Fruit fly (Drosophila melanogaster): Measurements from ENCODE around the gene Sry-beta.

Gene Sry-beta

dm6 chr3R:30021009-30021408 lies 18.5 kb upstream of the Sry-beta start (continued):
- TF ChIP-seq dmrt99B (tag; optimal IDR thresholded peaks at IDR 0.05) (peak; percentile 43), pros (GFP tag; optimal IDR thresholded peaks at IDR 0.05) (no peak), fd64A (GFP tag; optimal IDR thresholded peaks at IDR 0.05) (no peak), Drgx (GFP tag; IDR thresholded peaks at IDR 0.05) (peak; percentile 65), CG32532 (GFP tag; IDR thresholded peaks at IDR 0.05) (peak; percentile 27; the same call in 1 of the 2 replicates), CG14014 (GFP tag; IDR thresholded peaks at IDR 0.05) (0 out of 2 replicates have a peak, but pooled peaks have one; percentile 27), lmd (GFP tag; IDR thresholded peaks at IDR 0.05) (peak; percentile 30; the same call in 1 of the 2 replicates), Ptx1 (GFP tag; IDR thresholded peaks at IDR 0.05) (0 out of 2 replicates have a peak, but pooled peaks have one; percentile 31), CG14710 (tag; optimal IDR thresholded peaks at IDR 0.05) (peak; percentile 2), ash1 (GFP tag; optimal IDR thresholded peaks at IDR 0.05) (no peak), CG17829 (tag; optimal IDR thresholded peaks at IDR 0.05) (peak; percentile 18), dmrt11E (tag; optimal IDR thresholded peaks at IDR 0.05) (peak; percentile 1), CG4424 (GFP tag; optimal IDR thresholded peaks at IDR 0.05) (peak; percentile 29), CG10366 (GFP tag; IDR thresholded peaks at IDR 0.05) (peak; percentile 16; the same call in 1 of the 2 replicates), CG2712 (tag; optimal IDR thresholded peaks at IDR 0.05) (peak; percentile 30), D (optimal IDR thresholded peaks at IDR 0.05) (no peak), D (GFP tag; optimal IDR thresholded peaks at IDR 0.05) (peak; percentile 17), ara (GFP tag; IDR thresholded peaks at IDR 0.05) (peak; percentile 39; the same call in 1 of the 2 replicates), org-1 (GFP tag; optimal IDR thresholded peaks at IDR 0.05) (peak; percentile 8), dan (GFP tag; IDR thresholded peaks at IDR 0.05) (no peak), row (GFP tag; IDR thresholded peaks at IDR 0.05) (peak; percentile 58), dysf (GFP tag; IDR thresholded peaks at IDR 0.05) (peak; percentile 59; the same call in 1 of the 3 replicates), lov (optimal IDR thresholded peaks at IDR 0.05) (no peak), lov (GFP tag; IDR thresholded peaks at IDR 0.05) (no peak), CG42726 (GFP tag; IDR thresholded peaks at IDR 0.05; ENCODE audit: partially characterized antibody) (no peak), BEAF-32 (GFP tag; optimal IDR thresholded peaks at IDR 0.05) (no peak), Hr51 (GFP tag; optimal IDR thresholded peaks at IDR 0.05) (peak in 1 of 2 experiments; percentile 50), slbo (GFP tag; IDR thresholded peaks at IDR 0.05) (peak; percentile 34; the same call in 1 of the 2 replicates), CG6175 (GFP tag; IDR thresholded peaks at IDR 0.05) (no peak), grau (tag; optimal IDR thresholded peaks at IDR 0.05) (peak; percentile 23), CG13424 (tag; optimal IDR thresholded peaks at IDR 0.05) (peak; percentile 16), ATbp (GFP tag; optimal IDR thresholded peaks at IDR 0.05) (peak; percentile 45), Rfx (GFP tag; IDR thresholded peaks at IDR 0.05) (peak; percentile 47), CG11504 (tag; optimal IDR thresholded peaks at IDR 0.05) (peak; percentile 53), nau (GFP tag; optimal IDR thresholded peaks at IDR 0.05) (no peak), CG12155 (GFP tag; optimal IDR thresholded peaks at IDR 0.05) (peak; percentile 10), Med (GFP tag) (peak; percentile 22), CG15269 (tag; optimal IDR thresholded peaks at IDR 0.05) (peak; percentile 32), ranshi (GFP tag; IDR thresholded peaks at IDR 0.05) (peak; percentile 9; the same call in 1 of the 2 replicates), Xrp1 (GFP tag; IDR thresholded peaks at IDR 0.05) (peak; percentile 48; the same call in 1 of the 2 replicates), CoRest (tag; optimal IDR thresholded peaks at IDR 0.05) (peak; percentile 6), CG9817 (tag; optimal IDR thresholded peaks at IDR 0.05) (peak; percentile 17), fd96Cb (tag; optimal IDR thresholded peaks at IDR 0.05) (peak; percentile 43), CG10979 (tag; optimal IDR thresholded peaks at IDR 0.05) (peak; percentile 10), CG7357 (GFP tag; IDR thresholded peaks at IDR 0.05) (no peak), prd (optimal IDR thresholded peaks at IDR 0.05) (no peak), prd (GFP tag; IDR thresholded peaks at IDR 0.05) (peak; percentile 47; the same call in 1 of the 3 replicates), jigr1 (GFP tag; IDR thresholded peaks at IDR 0.05) (0 out of 3 replicates have a peak, but pooled peaks have one; percentile 21), HLH3B (GFP tag; IDR thresholded peaks at IDR 0.05) (0 out of 2 replicates have a peak, but pooled peaks have one; percentile 8), zfh1 (GFP tag; IDR thresholded peaks at IDR 0.05) (0 out of 3 replicates have a peak, but pooled peaks have one; percentile 46), CG9437 (GFP tag; optimal IDR thresholded peaks at IDR 0.05) (no peak)

All from whole organism, embryonic.